Worm (Caenorhabditis elegans) whole organism, L2 larva: ENCODE data around the gene ugt-47.

Experiments used
- F13H6.1 ChIP-seq: sonication (generic microtip); optimal IDR thresholded peaks from 2 replicates; lab custom pipeline; 2016; ENCODE audit warnings: missing genetic modification characterization, missing compliant biosample characterization
- R02D3.7 ChIP-seq: fragments of 150-350 bp; optimal IDR thresholded peaks from 2 replicates; lab custom pipeline; 2014; ENCODE audit warnings: missing biosample characterization, missing genetic modification characterization
- aly-2 ChIP-seq: fragments of 150-350 bp; optimal IDR thresholded peaks from 2 replicates; lab custom pipeline; 2014; ENCODE audit warnings: missing biosample characterization, missing genetic modification characterization
- ama-1 ChIP-seq: fragments of 150-350 bp; optimal IDR thresholded peaks from 2 replicates; lab custom pipeline; 2018; ENCODE audit warnings: inconsistent platforms
- fos-1 ChIP-seq: fragments of 150-350 bp; optimal IDR thresholded peaks from 2 replicates; lab custom pipeline; 2014; ENCODE audit warnings: missing biosample characterization, missing genetic modification characterization
- lin-11 ChIP-seq: fragments of 150-350 bp; sonication (generic microtip); optimal IDR thresholded peaks from 2 replicates; lab custom pipeline; 2014; ENCODE audit warnings: missing biosample characterization, missing genetic modification characterization, inconsistent platforms, mixed read lengths
- lin-13 ChIP-seq: fragments of 150-350 bp; optimal IDR thresholded peaks from 2 replicates; lab custom pipeline; 2014; ENCODE audit warnings: missing biosample characterization, missing genetic modification reagents, missing genetic modification characterization
- lin-39 ChIP-seq: fragments of 150-350 bp; optimal IDR thresholded peaks from 2 replicates; lab custom pipeline; 2014; ENCODE audit warnings: missing biosample characterization, missing genetic modification reagents, missing genetic modification characterization
- mdl-1 ChIP-seq, 2 experiments: fragments of 150-350 bp in 1 of 2; sonication (generic microtip) in 1 of 2; optimal IDR thresholded peaks; 2 replicates each; lab custom pipeline; 2017; ENCODE audit warnings: missing biosample characterization in 2 of 2, missing genetic modification characterization in 2 of 2
- nhr-11 ChIP-seq: fragments of 150-350 bp; optimal IDR thresholded peaks from 2 replicates; lab custom pipeline; 2014; ENCODE audit warnings: missing biosample characterization, missing genetic modification characterization
- nhr-25 ChIP-seq: fragments of 150-350 bp; sonication (generic microtip); optimal IDR thresholded peaks from 3 replicates; lab custom pipeline; 2014; ENCODE audit warnings: missing biosample characterization, missing genetic modification characterization
- nhr-6 ChIP-seq: fragments of 150-350 bp; optimal IDR thresholded peaks from 2 replicates; lab custom pipeline; 2014; ENCODE audit warnings: missing biosample characterization, missing genetic modification characterization
- unc-62 ChIP-seq: fragments of 150-350 bp; optimal IDR thresholded peaks from 2 replicates; lab custom pipeline; 2014; ENCODE audit warnings: missing biosample characterization, missing genetic modification reagents, missing genetic modification characterization

- no peak for TF ChIP-seq lin-13
- no peak for TF ChIP-seq nhr-6 (tag; lab: Kevin White, UChicago)
- no peak for TF ChIP-seq nhr-11 (tag; lab: Kevin White, UChicago)
- no peak for TF ChIP-seq ama-1
- no peak for TF ChIP-seq nhr-25 (tag; lab: Kevin White, UChicago)
- no peak for TF ChIP-seq mdl-1 (tag; optimal IDR thresholded peaks at IDR 0.05; lab: Kevin White, UChicago)
- TF ChIP-seq fos-1 = no peak
- TF ChIP-seq lin-11 = no peak
- no peak for TF ChIP-seq aly-2 (tag; lab: Kevin White, UChicago)
- no peak for TF ChIP-seq unc-62
- no peak for TF ChIP-seq R02D3.7
- TF ChIP-seq F13H6.1 (tag; lab: Kevin White, UChicago) = no peak
- TF ChIP-seq lin-39 (tag; lab: Kevin White, UChicago) = no peak
Observed at ce11 chrV:10101916-10102315, 3.5 kb upstream of the ugt-47 start, which contains the start of gene C08B6.14.
